Fruit fly (Drosophila melanogaster) whole organism, prepupa: ENCODE results near the gene CG9992.

ENCODE experiments used
- CG10631 ChIP-seq: fragments of 200-800 bp; sonication (Bioruptor generic); optimal IDR thresholded peaks from 2 replicates; lab custom pipeline; 2016; ENCODE audit warnings: missing biosample characterization, missing genetic modification characterization
- CG10669 ChIP-seq: fragments of 200-800 bp; sonication (Bioruptor generic); optimal IDR thresholded peaks from 3 replicates; lab custom pipeline; 2018; ENCODE audit warnings: missing biosample characterization, mild to moderate bottlenecking, missing genetic modification characterization, moderate library complexity
- CG11294 ChIP-seq: fragments of 200-800 bp; sonication (Bioruptor generic); IDR thresholded peaks from 2 replicates; pipeline ENCODE4 v1.3.6; 2022; ENCODE audit warnings: missing biosample characterization, missing genetic modification characterization
- CG11762 ChIP-seq: fragments of 200-800 bp; sonication (Bioruptor generic); optimal IDR thresholded peaks from 3 replicates; lab custom pipeline; 2016; ENCODE audit warnings: missing biosample characterization, missing genetic modification characterization; ENCODE audit not compliant: insufficient read depth
- CG11902 ChIP-seq: fragments of 200-800 bp; sonication (Bioruptor generic); optimal IDR thresholded peaks from 3 replicates; lab custom pipeline; 2016; ENCODE audit warnings: missing biosample characterization, missing genetic modification characterization
- CG15336 ChIP-seq: fragments of 200-800 bp; sonication (Bioruptor generic); IDR thresholded peaks from 2 replicates; pipeline ENCODE4 v1.3.6; 2022; ENCODE audit warnings: missing biosample characterization, missing genetic modification characterization
- CG1621 ChIP-seq: fragments of 200-800 bp; sonication (Bioruptor generic); optimal IDR thresholded peaks from 3 replicates; lab custom pipeline; 2018; ENCODE audit warnings: missing biosample characterization, mild to moderate bottlenecking, missing genetic modification characterization
- CG16779 ChIP-seq: fragments of 200-800 bp; sonication (Bioruptor generic); optimal IDR thresholded peaks from 3 replicates; lab custom pipeline; 2017; ENCODE audit warnings: missing biosample characterization, mild to moderate bottlenecking, missing genetic modification characterization
- CG3032 ChIP-seq: fragments of 200-800 bp; optimal IDR thresholded peaks from 2 replicates; lab custom pipeline; 2019; ENCODE audit warnings: missing biosample characterization, mild to moderate bottlenecking, missing genetic modification characterization, moderate library complexity
- CG31627 ChIP-seq: fragments of 200-800 bp; sonication (Bioruptor generic); optimal IDR thresholded peaks from 3 replicates; lab custom pipeline; 2016; ENCODE audit warnings: missing biosample characterization, missing genetic modification characterization
- CG32006 ChIP-seq: fragments of 200-800 bp; sonication (Bioruptor generic); optimal IDR thresholded peaks from 3 replicates; lab custom pipeline; 2017; ENCODE audit warnings: missing biosample characterization, mild to moderate bottlenecking, missing genetic modification characterization
- CG34406 ChIP-seq: fragments of 200-800 bp; sonication (Bioruptor generic); optimal IDR thresholded peaks from 3 replicates; lab custom pipeline; 2016; ENCODE audit warnings: missing biosample characterization, missing genetic modification characterization
- CG3919 ChIP-seq: fragments of 200-800 bp; sonication (Bioruptor generic); optimal IDR thresholded peaks from 3 replicates; lab custom pipeline; 2016; ENCODE audit warnings: missing biosample characterization, missing genetic modification characterization
- CG4318 ChIP-seq: fragments of 200-800 bp; sonication (Bioruptor generic); optimal IDR thresholded peaks from 3 replicates; lab custom pipeline; 2017; ENCODE audit warnings: missing biosample characterization, mild to moderate bottlenecking, missing genetic modification characterization
- CG6163 ChIP-seq: fragments of 200-800 bp; sonication (Bioruptor generic); IDR thresholded peaks from 3 replicates; pipeline ENCODE4 v1.3.6; 2022; ENCODE audit warnings: missing biosample characterization, missing genetic modification characterization
- CG6276 ChIP-seq: fragments of 200-800 bp; sonication (Bioruptor generic); optimal IDR thresholded peaks from 2 replicates; lab custom pipeline; 2017; ENCODE audit warnings: missing biosample characterization, mild to moderate bottlenecking, missing genetic modification characterization
- CG6792 ChIP-seq: fragments of 200-800 bp; sonication (Bioruptor generic); optimal IDR thresholded peaks from 3 replicates; lab custom pipeline; 2016; ENCODE audit warnings: missing biosample characterization, missing genetic modification characterization
- CG6808 ChIP-seq: fragments of 200-800 bp; sonication (Bioruptor generic); optimal IDR thresholded peaks from 3 replicates; lab custom pipeline; 2017; ENCODE audit warnings: missing biosample characterization, missing genetic modification characterization, mild to moderate bottlenecking, moderate library complexity, missing genetic modification reagents
- CG7368 ChIP-seq: fragments of 200-800 bp; sonication (Bioruptor generic); optimal IDR thresholded peaks from 3 replicates; lab custom pipeline; 2016; ENCODE audit warnings: missing biosample characterization, missing genetic modification characterization
- CG8119 ChIP-seq: fragments of 200-800 bp; sonication (Bioruptor generic); IDR thresholded peaks from 3 replicates; pipeline ENCODE4 v1.3.6; 2022; ENCODE audit warnings: missing biosample characterization, missing genetic modification characterization
- CG8319 ChIP-seq: fragments of 200-800 bp; sonication (Bioruptor generic); optimal IDR thresholded peaks from 3 replicates; lab custom pipeline; 2016; ENCODE audit warnings: missing biosample characterization, missing genetic modification characterization
- CG8632 ChIP-seq: fragments of 200-800 bp; sonication (Bioruptor generic); optimal IDR thresholded peaks from 3 replicates; lab custom pipeline; 2016; ENCODE audit warnings: missing biosample characterization, missing genetic modification characterization
- Eip75B ChIP-seq: fragments of 200-800 bp; sonication (Bioruptor generic); optimal IDR thresholded peaks from 3 replicates; lab custom pipeline; 2016; ENCODE audit warnings: missing biosample characterization, missing genetic modification characterization
- Eip78C ChIP-seq: fragments of 200-800 bp; sonication (Bioruptor generic); peaks from one replicate; lab custom pipeline; 2016; ENCODE audit warnings: missing biosample characterization, missing genetic modification characterization
- Eip93F ChIP-seq: fragments of 200-800 bp; sonication (Bioruptor generic); optimal IDR thresholded peaks from 2 replicates; lab custom pipeline; 2016; ENCODE audit warnings: missing biosample characterization, mild to moderate bottlenecking, missing genetic modification characterization
- Ets21C ChIP-seq: fragments of 200-800 bp; sonication (Bioruptor generic); optimal IDR thresholded peaks from 3 replicates; lab custom pipeline; 2016; ENCODE audit warnings: missing biosample characterization, missing genetic modification characterization
- Ets96B ChIP-seq: fragments of 200-800 bp; optimal IDR thresholded peaks from 2 replicates; lab custom pipeline; 2019; ENCODE audit warnings: missing biosample characterization, mild to moderate bottlenecking, missing genetic modification characterization, moderate library complexity
- Gug ChIP-seq: fragments of 200-800 bp; sonication (Bioruptor generic); IDR thresholded peaks from 2 replicates; pipeline ENCODE4 v1.3.6; 2022; ENCODE audit warnings: missing biosample characterization, missing genetic modification characterization
- Hr38 ChIP-seq: sonication (Bioruptor generic); optimal IDR thresholded peaks from 2 replicates; lab custom pipeline; 2016; ENCODE audit warnings: missing biosample characterization, missing genetic modification characterization
- Hr39 ChIP-seq: fragments of 200-800 bp; sonication (Bioruptor generic); optimal IDR thresholded peaks from 2 replicates; lab custom pipeline; 2016; ENCODE audit warnings: missing biosample characterization, missing genetic modification characterization
- Hr4 ChIP-seq: fragments of 200-800 bp; sonication (Bioruptor generic); optimal IDR thresholded peaks from 3 replicates; lab custom pipeline; 2016; ENCODE audit warnings: missing biosample characterization, missing genetic modification characterization
- Lpt ChIP-seq: fragments of 200-800 bp; sonication (Bioruptor generic); optimal IDR thresholded peaks from 3 replicates; lab custom pipeline; 2016; ENCODE audit warnings: missing biosample characterization, missing genetic modification characterization
- OdsH ChIP-seq: fragments of 200-800 bp; sonication (Bioruptor generic); optimal IDR thresholded peaks from 3 replicates; lab custom pipeline; 2016; ENCODE audit warnings: missing biosample characterization, missing genetic modification characterization
- Smox ChIP-seq: fragments of 200-800 bp; sonication (Bioruptor generic); optimal IDR thresholded peaks from 3 replicates; lab custom pipeline; 2016; ENCODE audit warnings: missing biosample characterization, missing genetic modification characterization
- Sox102F ChIP-seq: fragments of 200-800 bp; sonication (Bioruptor generic); optimal IDR thresholded peaks from 2 replicates; lab custom pipeline; 2016; ENCODE audit warnings: missing biosample characterization, mild to moderate bottlenecking, missing genetic modification characterization
- Sox14 ChIP-seq: fragments of 200-800 bp; sonication (Bioruptor generic); optimal IDR thresholded peaks from 3 replicates; lab custom pipeline; 2016; ENCODE audit warnings: missing biosample characterization, missing genetic modification characterization
- Sox15 ChIP-seq: fragments of 200-800 bp; sonication (Bioruptor generic); optimal IDR thresholded peaks from 3 replicates; lab custom pipeline; 2016; ENCODE audit warnings: missing biosample characterization, missing genetic modification characterization
- acj6 ChIP-seq: fragments of 200-800 bp; sonication (Bioruptor generic); optimal IDR thresholded peaks from 3 replicates; lab custom pipeline; 2016; ENCODE audit warnings: missing biosample characterization, missing genetic modification characterization
- cyc ChIP-seq: fragments of 200-800 bp; sonication (Bioruptor generic); optimal IDR thresholded peaks from 3 replicates; lab custom pipeline; 2016; ENCODE audit warnings: missing biosample characterization, missing genetic modification characterization
- dac ChIP-seq: fragments of 200-800 bp; sonication (Bioruptor generic); optimal IDR thresholded peaks from 2 replicates; lab custom pipeline; 2017; ENCODE audit warnings: missing biosample characterization, mild to moderate bottlenecking, missing genetic modification characterization
- dsx ChIP-seq: fragments of 200-800 bp; optimal IDR thresholded peaks from 3 replicates; lab custom pipeline; 2019; ENCODE audit warnings: missing biosample characterization, mild to moderate bottlenecking, missing genetic modification characterization, moderate library complexity; ENCODE audit not compliant: poor library complexity, severe bottlenecking
- eg ChIP-seq: fragments of 200-800 bp; sonication (Bioruptor generic); IDR thresholded peaks from 3 replicates; pipeline ENCODE4 v1.3.6; 2022; ENCODE audit warnings: missing biosample characterization, missing genetic modification characterization
- esn ChIP-seq: fragments of 200-800 bp; sonication (Bioruptor generic); optimal IDR thresholded peaks from 2 replicates; lab custom pipeline; 2016; ENCODE audit warnings: missing biosample characterization, mild to moderate bottlenecking, missing genetic modification characterization, moderate library complexity
- fd59A ChIP-seq: fragments of 200-800 bp; sonication (Bioruptor generic); optimal IDR thresholded peaks from 2 replicates; lab custom pipeline; 2017; ENCODE audit warnings: missing biosample characterization, mild to moderate bottlenecking, missing genetic modification characterization, missing genetic modification reagents
- fd85E ChIP-seq: fragments of 200-800 bp; sonication (Bioruptor generic); optimal IDR thresholded peaks from 3 replicates; lab custom pipeline; 2016; ENCODE audit warnings: missing biosample characterization, missing genetic modification characterization
- fkh ChIP-seq: fragments of 200-800 bp; sonication (Bioruptor generic); optimal IDR thresholded peaks from 3 replicates; lab custom pipeline; 2017; ENCODE audit warnings: missing biosample characterization, mild to moderate bottlenecking, missing genetic modification characterization, moderate library complexity
- net ChIP-seq: fragments of 200-800 bp; sonication (Bioruptor generic); optimal IDR thresholded peaks from 3 replicates; lab custom pipeline; 2016; ENCODE audit warnings: missing biosample characterization, missing genetic modification characterization
- pdm3 ChIP-seq: fragments of 200-800 bp; sonication (Bioruptor generic); optimal IDR thresholded peaks from 3 replicates; lab custom pipeline; 2016; ENCODE audit warnings: missing biosample characterization, missing genetic modification characterization
- spab ChIP-seq: fragments of 200-800 bp; sonication (Bioruptor generic); optimal IDR thresholded peaks from 2 replicates; lab custom pipeline; 2017; ENCODE audit warnings: missing biosample characterization, mild to moderate bottlenecking, missing genetic modification characterization, missing genetic modification reagents
- ss ChIP-seq, 2 experiments: fragments of 200-800 bp; sonication (Bioruptor generic); optimal IDR thresholded peaks; 2 replicates in 1 of 2; 3 replicates in 1 of 2; lab custom pipeline; 2017 to 2018; ENCODE audit warnings: mild to moderate bottlenecking in 2 of 2, missing biosample characterization in 2 of 2, missing genetic modification characterization in 2 of 2, moderate library complexity in 1 of 2
- topi ChIP-seq: fragments of 200-800 bp; sonication (Bioruptor generic); optimal IDR thresholded peaks from 3 replicates; lab custom pipeline; 2016; ENCODE audit warnings: missing biosample characterization, missing genetic modification characterization
- vri ChIP-seq: fragments of 200-800 bp; sonication (Bioruptor generic); optimal IDR thresholded peaks from 3 replicates; lab custom pipeline; 2016; ENCODE audit warnings: missing biosample characterization, mild to moderate bottlenecking, missing genetic modification characterization

The CG9992 gene

DNA sequence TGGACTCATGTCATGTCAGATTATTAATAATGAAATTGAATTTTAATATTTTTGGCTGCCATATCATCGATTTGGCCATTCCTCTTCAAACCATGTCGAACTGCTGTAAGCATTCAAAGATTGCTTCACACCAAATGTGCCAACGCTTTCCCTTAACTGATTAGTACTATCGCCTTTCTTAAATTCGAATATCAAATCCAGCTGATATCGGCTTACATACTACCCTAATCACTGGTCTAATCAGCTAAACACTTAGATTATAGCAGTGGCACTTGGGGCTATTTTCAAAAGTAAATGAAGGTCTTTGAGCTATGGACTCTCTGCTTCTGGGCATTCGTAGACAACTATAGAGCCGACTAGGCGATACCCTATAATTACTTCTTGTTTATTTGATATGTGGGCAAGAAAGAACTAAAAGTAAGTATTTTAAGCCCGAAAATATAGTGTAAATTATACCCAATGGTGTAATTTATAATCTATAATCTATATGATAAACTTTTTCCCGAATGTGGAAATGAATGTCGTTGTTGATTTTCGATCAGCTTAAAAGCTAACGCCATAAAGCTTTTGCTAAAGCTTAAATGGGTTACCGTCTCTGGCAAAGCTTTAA, 19.2 kb upstream of the CG9992 start:
- peak; percentile 90 for TF ChIP-seq CG15336 (GFP tag; lab: Robert Waterston, UW)
- TF ChIP-seq Eip93F (GFP tag; lab: Kevin White, UChicago): peak; percentile 45
- TF ChIP-seq CG6792 (GFP tag; lab: Kevin White, UChicago): peak; percentile 68
- no peak for TF ChIP-seq CG3032 (tag; lab: Kevin White, UChicago)
- no peak for TF ChIP-seq acj6 (GFP tag; lab: Kevin White, UChicago)
- TF ChIP-seq CG11762 (GFP tag; lab: Kevin White, UChicago): peak; percentile 54
- peak; percentile 41 for TF ChIP-seq CG16779
- TF ChIP-seq eg (GFP tag; lab: Robert Waterston, UW): peak; percentile 89
- peak; percentile 66 for TF ChIP-seq CG8632
- TF ChIP-seq esn (GFP tag; lab: Kevin White, UChicago): no peak
- peak; percentile 53 for TF ChIP-seq CG10631 (GFP tag; lab: Kevin White, UChicago)
- no peak for TF ChIP-seq Eip75B (GFP tag; lab: Kevin White, UChicago)
- TF ChIP-seq Smox (GFP tag; lab: Kevin White, UChicago): no peak
- TF ChIP-seq CG34406: peak; percentile 64
- TF ChIP-seq Ets96B (tag; lab: Kevin White, UChicago): peak; percentile 63
- TF ChIP-seq fd59A: no peak
- no peak for TF ChIP-seq CG10669 (GFP tag; lab: Kevin White, UChicago)
- TF ChIP-seq spab (GFP tag; lab: Kevin White, UChicago): no peak
- no peak for TF ChIP-seq Sox14 (GFP tag; lab: Kevin White, UChicago)
- TF ChIP-seq cyc (GFP tag; lab: Kevin White, UChicago): peak; percentile 48
- TF ChIP-seq ss (GFP tag; optimal IDR thresholded peaks at IDR 0.05; lab: Kevin White, UChicago): no peak
- peak; percentile 84 for TF ChIP-seq CG8119 (GFP tag; lab: Robert Waterston, UW)
- no peak for TF ChIP-seq Hr39 (GFP tag; lab: Kevin White, UChicago)
- TF ChIP-seq pdm3 (GFP tag; lab: Kevin White, UChicago): peak; percentile 80
- TF ChIP-seq CG11902 (GFP tag; lab: Kevin White, UChicago): peak; percentile 18
- TF ChIP-seq CG6808 (GFP tag; lab: Kevin White, UChicago): no peak
- peak; percentile 24 for TF ChIP-seq Ets21C (GFP tag; lab: Kevin White, UChicago)
- TF ChIP-seq CG31627 (GFP tag; lab: Kevin White, UChicago): peak; percentile 46
- peak; percentile 82 for TF ChIP-seq CG6163
- TF ChIP-seq CG32006 (GFP tag; lab: Kevin White, UChicago): peak; percentile 79
- TF ChIP-seq vri (GFP tag; lab: Kevin White, UChicago): peak; percentile 90
- no peak for TF ChIP-seq topi (GFP tag; lab: Kevin White, UChicago)
- peak; percentile 83 for TF ChIP-seq Hr4
- peak; percentile 75 for TF ChIP-seq Gug (GFP tag; lab: Robert Waterston, UW)
- no peak for TF ChIP-seq fkh
- no peak for TF ChIP-seq CG1621
- no peak for TF ChIP-seq Hr38 (GFP tag; lab: Kevin White, UChicago)
- no peak for TF ChIP-seq OdsH
- TF ChIP-seq fd85E (GFP tag; lab: Kevin White, UChicago): no peak
- TF ChIP-seq CG7368 (GFP tag; lab: Kevin White, UChicago): peak; percentile 41
- peak; percentile 35 for TF ChIP-seq Sox15 (GFP tag; lab: Kevin White, UChicago)
- TF ChIP-seq CG11294 (GFP tag; lab: Robert Waterston, UW): peak; percentile 79
- no peak for TF ChIP-seq CG6276
- peak; percentile 31 for TF ChIP-seq CG8319 (GFP tag; lab: Kevin White, UChicago)
- peak; percentile 74 for TF ChIP-seq CG3919 (GFP tag; lab: Kevin White, UChicago)
- TF ChIP-seq Lpt (GFP tag; lab: Kevin White, UChicago): peak; percentile 62
- TF ChIP-seq CG4318 (GFP tag; lab: Kevin White, UChicago): peak; percentile 38
- peak; percentile 49 for TF ChIP-seq Sox102F (GFP tag; lab: Kevin White, UChicago)
- TF ChIP-seq net (GFP tag; lab: Kevin White, UChicago): peak; percentile 73
- peak; percentile 38 for TF ChIP-seq dac (GFP tag; lab: Kevin White, UChicago)
- peak; percentile 92 for TF ChIP-seq Eip78C (GFP tag; lab: Kevin White, UChicago)
- no peak for TF ChIP-seq dsx (GFP tag; lab: Kevin White, UChicago)
